Fruit fly (Drosophila melanogaster) whole organism, wandering third instar larva: Measurements from ENCODE around the gene CkIIalpha-i3.
A peak's percentile ranks its signal among the peaks of the same experiment; 100 is the strongest.

ENCODE experiments used
- Abd-B ChIP-seq: fragments of >200 bp; optimal IDR thresholded peaks from 2 replicates; lab custom pipeline; 2017; ENCODE audit warnings: missing biosample characterization, missing genetic modification characterization
- CrebA ChIP-seq: fragments of 200-800 bp; sonication (Bioruptor generic); optimal IDR thresholded peaks from 2 replicates; lab custom pipeline; 2016; ENCODE audit warnings: missing biosample characterization, mild to moderate bottlenecking, missing genetic modification characterization, borderline replicate concordance
- Dfd ChIP-seq: fragments of >200 bp; optimal IDR thresholded peaks from 2 replicates; lab custom pipeline; 2017; ENCODE audit warnings: missing biosample characterization, missing genetic modification characterization
- GATAd ChIP-seq: sonication (Bioruptor generic); optimal IDR thresholded peaks from 2 replicates; lab custom pipeline; 2016; ENCODE audit warnings: missing biosample characterization, missing genetic modification characterization
- Hr78 ChIP-seq: fragments of >200 bp; optimal IDR thresholded peaks from 2 replicates; lab custom pipeline; 2017; ENCODE audit warnings: missing biosample characterization, missing genetic modification characterization
- ey ChIP-seq: fragments of 200-800 bp; sonication (Bioruptor generic); optimal IDR thresholded peaks from 2 replicates; lab custom pipeline; 2016; ENCODE audit warnings: missing biosample characterization, missing genetic modification characterization
- h ChIP-seq: fragments of 200-800 bp; sonication (Bioruptor generic); optimal IDR thresholded peaks from 3 replicates; lab custom pipeline; 2016; ENCODE audit warnings: missing biosample characterization, mild to moderate bottlenecking, missing genetic modification characterization
- rgr ChIP-seq: fragments of 200-800 bp; sonication (Bioruptor generic); optimal IDR thresholded peaks from 3 replicates; lab custom pipeline; 2016; ENCODE audit warnings: missing biosample characterization, mild to moderate bottlenecking, missing genetic modification characterization
- sv ChIP-seq: fragments of 200-800 bp; sonication (Bioruptor generic); optimal IDR thresholded peaks from 3 replicates; lab custom pipeline; 2016; ENCODE audit warnings: missing biosample characterization, missing genetic modification characterization
- tai ChIP-seq: sonication (Bioruptor generic); optimal IDR thresholded peaks from 2 replicates; lab custom pipeline; 2016; ENCODE audit warnings: missing biosample characterization, missing genetic modification characterization
- usp ChIP-seq: fragments of >200 bp; optimal IDR thresholded peaks from 2 replicates; lab custom pipeline; 2017; ENCODE audit warnings: missing biosample characterization, missing genetic modification characterization
- woc ChIP-seq: sonication (Bioruptor generic); optimal IDR thresholded peaks from 2 replicates; lab custom pipeline; 2016; ENCODE audit warnings: missing biosample characterization, mild to moderate bottlenecking, missing genetic modification characterization

DNA sequence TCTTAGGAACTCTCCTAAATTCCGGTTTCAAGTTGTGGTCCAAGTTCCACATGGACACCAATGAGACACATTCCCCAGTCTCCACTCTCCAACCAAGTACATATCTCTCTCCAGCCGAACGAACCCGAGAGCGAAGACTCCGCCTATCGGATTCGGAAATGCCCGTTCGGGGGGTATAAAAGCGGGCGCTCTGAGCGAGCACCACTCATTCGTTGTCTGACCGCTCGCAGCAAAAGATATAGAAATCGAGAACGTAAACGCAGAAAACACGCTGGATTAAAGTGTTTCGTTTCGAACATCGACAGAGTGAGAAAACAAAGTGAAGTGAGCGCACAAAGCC lies 38.8 kb upstream of the CkIIalpha-i3 start, which contains the start of gene emc:
- TF ChIP-seq woc (no peak), usp (GFP tag; lab: Kevin White, UChicago) (no peak), ey (GFP tag; lab: Kevin White, UChicago) (no peak), Dfd (no peak), tai (GFP tag; lab: Kevin White, UChicago) (no peak), Abd-B (no peak), sv (no peak), rgr (peak; percentile 72), CrebA (GFP tag; lab: Kevin White, UChicago) (peak; percentile 79), Hr78 (GFP tag; lab: Kevin White, UChicago) (no peak), h (GFP tag; lab: Kevin White, UChicago) (peak; percentile 77), GATAd (no peak)
